Worm (Caenorhabditis elegans): ENCODE measurements around the gene C33H5.2.

The C33H5.2 gene

DNA sequence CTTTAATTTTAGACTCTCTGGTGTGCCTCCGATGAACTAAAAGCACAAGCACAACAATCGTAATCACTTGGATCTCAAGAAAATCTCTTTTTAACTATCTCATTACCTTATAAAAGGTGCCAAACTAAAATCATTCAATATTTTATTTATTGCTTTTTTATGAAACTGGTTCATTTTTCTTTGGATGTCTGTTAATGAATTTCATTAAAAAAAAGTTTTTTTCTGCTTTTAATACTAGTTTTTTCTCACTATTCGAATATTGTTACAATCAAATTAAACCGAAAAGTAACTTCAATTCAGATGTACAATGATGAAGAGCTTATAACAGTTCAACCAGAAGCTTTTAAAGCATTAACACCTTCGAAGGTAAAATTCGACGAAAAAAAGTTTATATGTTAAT is 29.1 kb upstream of the C33H5.2 start, which contains the start of gene swd-2.1:
Gene swd-2.1, plus strand, starts transcription at position 301 of the 400 bp plus-strand sequence.
- TF ChIP-seq lin-15B (tag; optimal IDR thresholded peaks at IDR 0.05): no peak
- no peak for TF ChIP-seq dmd-9 (GFP tag; IDR thresholded peaks at IDR 0.05)
- no peak for TF ChIP-seq egl-43 (GFP tag; IDR thresholded peaks at IDR 0.05)
- TF ChIP-seq rbr-2 (tag; optimal IDR thresholded peaks at IDR 0.05): no peak
- no peak for TF ChIP-seq zfp-2 (tag; optimal IDR thresholded peaks at IDR 0.05)
- TF ChIP-seq ama-1 (optimal IDR thresholded peaks at IDR 0.05): no peak
- TF ChIP-seq vab-7 (GFP tag; IDR thresholded peaks at IDR 0.05): no peak
- TF ChIP-seq ZK546.5 (tag; optimal IDR thresholded peaks at IDR 0.05): no peak
- TF ChIP-seq nhr-41 (GFP tag; IDR thresholded peaks at IDR 0.05): no peak
- TF ChIP-seq jun-1 (tag; optimal IDR thresholded peaks at IDR 0.05): no peak
- TF ChIP-seq nhr-77 (tag; optimal IDR thresholded peaks at IDR 0.05): no peak
- TF ChIP-seq egl-27 (tag; optimal IDR thresholded peaks at IDR 0.05): no peak
- no peak for TF ChIP-seq fos-1 (tag; optimal IDR thresholded peaks at IDR 0.05)

DNA sequence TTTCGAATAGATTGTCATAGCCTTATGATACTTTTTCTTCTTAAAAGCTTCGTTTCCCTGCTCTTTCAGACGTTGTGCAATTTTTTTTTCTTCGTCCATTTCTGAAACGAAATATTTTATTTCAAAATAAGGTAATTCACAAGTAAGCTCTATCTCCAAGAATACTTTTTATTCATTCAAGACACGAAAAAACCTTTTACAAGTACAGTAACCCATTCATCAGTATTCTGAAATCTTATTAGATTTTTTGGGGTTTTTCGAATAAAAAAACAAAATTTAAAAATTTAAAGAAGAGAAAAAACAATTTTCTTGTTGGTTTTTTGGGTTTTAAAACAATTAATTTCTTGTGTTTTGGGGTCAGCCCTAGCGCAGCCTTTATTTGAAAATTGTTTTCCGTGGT is 26.0 kb upstream of the C33H5.2 start, which contains the start of gene rpap-3:
Gene rpap-3, minus strand, starts transcription at position 101 of the 400 bp plus-strand sequence.
- TF ChIP-seq dve-1 (tag; optimal IDR thresholded peaks at IDR 0.05; ENCODE audit: insufficient read depth): no peak
- peak in 1 of 2 experiments; percentile 0 for TF ChIP-seq daf-16 (GFP tag; optimal IDR thresholded peaks at IDR 0.05)
- TF ChIP-seq daf-16 (tag; optimal IDR thresholded peaks at IDR 0.05): no peak

DNA sequence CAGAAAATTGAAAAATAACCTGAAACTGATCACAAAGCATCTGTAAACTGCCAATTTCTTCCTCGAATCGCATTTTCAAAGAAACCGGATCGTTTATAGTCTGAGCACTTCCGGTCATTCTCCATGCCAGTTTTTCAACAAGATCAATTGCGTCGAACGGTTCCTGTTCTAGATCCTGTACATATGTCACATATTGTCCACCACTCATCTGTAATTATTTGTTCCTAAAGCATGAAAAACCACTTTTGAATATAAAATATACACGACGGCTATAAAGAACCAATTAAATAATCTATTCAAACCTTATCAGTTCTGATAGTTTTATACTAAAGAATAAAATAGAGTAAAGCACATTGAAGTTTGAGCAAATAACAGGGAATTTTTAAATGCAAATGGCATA is 22.5 kb upstream of the C33H5.2 start, which contains the start of gene sec-10:
Gene sec-10, minus strand, starts transcription at position 208 of the 400 bp plus-strand sequence.
- TF ChIP-seq saeg-2 (GFP tag; IDR thresholded peaks at IDR 0.05) (no peak), snpc-4 (tag; optimal IDR thresholded peaks at IDR 0.05) (no peak), dmd-9 (GFP tag; IDR thresholded peaks at IDR 0.05) (no peak), php-3 (GFP tag; IDR thresholded peaks at IDR 0.05) (peak; percentile 63), ZK546.5 (tag; optimal IDR thresholded peaks at IDR 0.05) (no peak), T26A8.4 (GFP tag; IDR thresholded peaks at IDR 0.05) (peak; percentile 64; the same call in 1 of the 2 replicates), arid-1 (GFP tag; conservative IDR thresholded peaks at IDR 0.05) (0 out of 2 replicates have a peak, but pooled peaks have one; percentile 33), zag-1 (tag; optimal IDR thresholded peaks at IDR 0.05) (no peak), nhr-28 (tag; optimal IDR thresholded peaks at IDR 0.05) (peak; percentile 68), zfp-3 (GFP tag; conservative IDR thresholded peaks at IDR 0.05) (peak; percentile 60; the same call in 1 of the 2 replicates), duxl-1 (tag; optimal IDR thresholded peaks at IDR 0.05; ENCODE audit: poor library complexity) (no peak), dve-1 (tag; optimal IDR thresholded peaks at IDR 0.05; ENCODE audit: insufficient read depth) (peak; percentile 57), lin-38 (GFP tag; IDR thresholded peaks at IDR 0.05) (peak; percentile 43; the same call in 1 of the 2 replicates), daf-16 (GFP tag; optimal IDR thresholded peaks at IDR 0.05) (no peak), daf-16 (tag; optimal IDR thresholded peaks at IDR 0.05) (peak; percentile 42), pqm-1 (tag; optimal IDR thresholded peaks at IDR 0.05) (peak; percentile 9), ceh-62 (tag; optimal IDR thresholded peaks at IDR 0.05) (no peak), F49E8.2 (tag; optimal IDR thresholded peaks at IDR 0.05; ENCODE audit: borderline replicate concordance) (no peak)

DNA sequence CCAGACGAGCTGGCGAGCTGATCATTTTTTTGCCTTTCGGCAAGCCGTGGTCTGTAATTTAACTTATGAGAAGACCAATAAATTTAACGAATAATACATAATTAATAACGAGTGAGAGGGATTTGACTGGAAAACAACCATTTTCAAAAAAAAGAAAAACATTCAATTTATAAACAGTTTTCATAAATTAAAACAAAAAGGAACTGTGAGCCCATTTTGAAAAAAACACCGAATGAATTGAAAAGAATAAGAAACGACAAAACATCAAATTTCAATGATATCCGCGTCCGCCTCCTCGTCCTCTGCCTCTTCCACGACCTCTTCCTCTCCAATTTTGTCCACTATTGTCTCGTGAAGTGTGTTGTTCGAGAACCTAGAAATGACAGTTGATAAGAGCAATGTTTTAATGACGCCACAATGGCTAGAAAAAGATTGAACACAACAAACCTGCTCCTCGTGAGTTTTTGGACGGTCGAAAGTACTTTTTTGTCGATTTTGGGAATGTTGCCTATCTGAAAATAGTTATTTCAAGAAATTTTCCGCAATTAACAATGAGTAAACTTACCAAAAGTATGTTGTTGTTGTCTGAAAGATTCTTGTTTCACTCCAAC is 20.9 kb upstream of the C33H5.2 start, which contains the start of gene tag-321:
Gene tag-321, minus strand, starts transcription at position 51 of the 611 bp plus-strand sequence.
- TF ChIP-seq dve-1 (tag; optimal IDR thresholded peaks at IDR 0.05; ENCODE audit: insufficient read depth) (peak; percentile 62), mep-1 (tag; optimal IDR thresholded peaks at IDR 0.05) (no peak), nhr-28 (tag; optimal IDR thresholded peaks at IDR 0.05) (peak; percentile 75), fos-1 (tag; optimal IDR thresholded peaks at IDR 0.05) (no peak), nhr-6 (tag; optimal IDR thresholded peaks at IDR 0.05) (no peak), hlh-30 (tag; optimal IDR thresholded peaks at IDR 0.05; ENCODE audit: insufficient read depth) (peak; percentile 49), daf-16 (GFP tag; optimal IDR thresholded peaks at IDR 0.05) (no peak), daf-16 (tag; optimal IDR thresholded peaks at IDR 0.05) (peak; percentile 82), hlh-11 (tag; optimal IDR thresholded peaks at IDR 0.05) (peak; percentile 36), lin-29 (GFP tag; IDR thresholded peaks at IDR 0.05) (no peak), nhr-77 (tag; optimal IDR thresholded peaks at IDR 0.05) (peak; percentile 32), mes-2 (tag; optimal IDR thresholded peaks at IDR 0.05; ENCODE audit: poor library complexity, severe bottlenecking) (peak; percentile 28), dmd-6 (GFP tag; IDR thresholded peaks at IDR 0.05) (peak; percentile 60), daf-8 (GFP tag; IDR thresholded peaks at IDR 0.05) (no peak), Y48G9A.11 (GFP tag; IDR thresholded peaks at IDR 0.05) (no peak), egl-43 (GFP tag; IDR thresholded peaks at IDR 0.05) (no peak)
